Fruit fly (Drosophila melanogaster): ENCODE measurements around the gene ninaB.

The ninaB gene

DNA sequence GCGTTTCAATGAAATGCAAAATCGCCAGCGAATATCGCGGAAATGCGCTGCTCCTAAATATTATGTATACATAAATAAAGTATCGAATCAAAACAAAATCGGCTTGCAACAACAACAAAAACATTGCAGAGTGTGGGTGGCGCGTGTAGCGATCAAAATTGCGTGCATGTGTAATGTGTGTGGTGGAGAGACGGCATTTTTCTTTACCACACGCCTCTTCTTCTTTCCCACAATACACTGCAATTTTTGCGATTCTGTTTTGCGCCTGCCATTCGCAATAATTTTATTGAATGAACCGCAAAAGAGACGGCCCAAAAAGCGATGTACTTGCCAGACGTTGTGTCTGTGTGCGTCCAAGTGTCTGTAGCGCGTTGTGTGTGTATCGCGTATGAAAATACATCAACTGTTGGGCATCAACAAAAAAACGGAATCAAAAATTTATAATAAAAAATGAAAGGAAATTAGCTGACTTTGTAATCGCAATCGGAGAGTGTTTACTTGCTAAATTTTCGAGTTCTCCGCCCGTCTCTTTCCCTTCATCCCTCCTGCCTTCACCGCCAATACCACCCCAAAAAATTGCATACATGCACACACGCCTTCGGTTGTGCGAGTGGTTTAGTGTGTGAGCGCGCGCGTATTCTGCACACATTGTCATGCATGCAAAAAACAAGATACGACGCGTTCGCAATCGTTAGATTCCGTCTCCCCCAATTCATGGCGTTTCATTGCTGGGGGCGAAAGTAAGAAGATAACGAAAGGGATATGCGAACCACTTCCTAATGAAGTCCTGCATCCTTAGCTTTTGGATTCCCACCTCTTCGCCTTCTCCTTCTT is 15.6 kb upstream of the ninaB start:
- peak; percentile 23 for TF ChIP-seq CG12768 (GFP tag; optimal IDR thresholded peaks at IDR 0.05)
- no peak for TF ChIP-seq kay (GFP tag; ENCODE audit: borderline replicate concordance)
- TF ChIP-seq CG7045 (GFP tag; optimal IDR thresholded peaks at IDR 0.05): no peak
- no peak for TF ChIP-seq CG11617 (GFP tag; optimal IDR thresholded peaks at IDR 0.05)
- peak; percentile 94 for TF ChIP-seq tj (GFP tag; optimal IDR thresholded peaks at IDR 0.05)
- TF ChIP-seq CG33017 (tag; optimal IDR thresholded peaks at IDR 0.05): no peak
- TF ChIP-seq CG14711 (tag; optimal IDR thresholded peaks at IDR 0.05): no peak
- peak; percentile 54 for TF ChIP-seq Mnt (GFP tag; optimal IDR thresholded peaks at IDR 0.05)
- no peak for TF ChIP-seq bab1 (GFP tag; optimal IDR thresholded peaks at IDR 0.05)
- TF ChIP-seq cic (GFP tag; optimal IDR thresholded peaks at IDR 0.05): peak; percentile 81
- peak; percentile 18 for TF ChIP-seq pad (GFP tag; optimal IDR thresholded peaks at IDR 0.05)
- TF ChIP-seq CG1620 (GFP tag; optimal IDR thresholded peaks at IDR 0.05): no peak

DNA sequence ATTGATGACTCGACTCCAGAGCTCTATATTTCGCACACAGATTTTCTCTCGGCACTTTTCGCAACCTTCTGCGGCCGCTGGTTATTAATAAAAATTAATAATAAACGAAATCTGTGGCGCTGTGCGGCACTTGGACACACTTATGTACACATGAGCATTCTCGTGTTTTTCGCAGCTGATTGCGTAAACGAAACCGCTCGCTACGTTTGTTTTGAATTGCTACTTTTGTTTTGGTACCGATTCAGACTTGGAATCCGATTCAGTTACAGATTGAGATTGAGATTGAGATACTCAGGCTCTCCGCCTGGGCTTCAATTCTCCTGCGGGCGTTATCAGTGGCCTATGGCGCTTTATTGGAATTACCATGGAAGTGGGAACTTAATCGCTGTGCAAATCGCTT is 14.4 kb upstream of the ninaB start:
- TF ChIP-seq kay (GFP tag; ENCODE audit: borderline replicate concordance) (no peak), tj (GFP tag; optimal IDR thresholded peaks at IDR 0.05) (peak; percentile 76), Hr96 (GFP tag; optimal IDR thresholded peaks at IDR 0.05) (no peak), CG33017 (tag; optimal IDR thresholded peaks at IDR 0.05) (no peak), cic (GFP tag; optimal IDR thresholded peaks at IDR 0.05) (no peak), cnc (optimal IDR thresholded peaks at IDR 0.05) (no peak), CG12768 (GFP tag; optimal IDR thresholded peaks at IDR 0.05) (no peak), pad (GFP tag; optimal IDR thresholded peaks at IDR 0.05) (no peak)

DNA sequence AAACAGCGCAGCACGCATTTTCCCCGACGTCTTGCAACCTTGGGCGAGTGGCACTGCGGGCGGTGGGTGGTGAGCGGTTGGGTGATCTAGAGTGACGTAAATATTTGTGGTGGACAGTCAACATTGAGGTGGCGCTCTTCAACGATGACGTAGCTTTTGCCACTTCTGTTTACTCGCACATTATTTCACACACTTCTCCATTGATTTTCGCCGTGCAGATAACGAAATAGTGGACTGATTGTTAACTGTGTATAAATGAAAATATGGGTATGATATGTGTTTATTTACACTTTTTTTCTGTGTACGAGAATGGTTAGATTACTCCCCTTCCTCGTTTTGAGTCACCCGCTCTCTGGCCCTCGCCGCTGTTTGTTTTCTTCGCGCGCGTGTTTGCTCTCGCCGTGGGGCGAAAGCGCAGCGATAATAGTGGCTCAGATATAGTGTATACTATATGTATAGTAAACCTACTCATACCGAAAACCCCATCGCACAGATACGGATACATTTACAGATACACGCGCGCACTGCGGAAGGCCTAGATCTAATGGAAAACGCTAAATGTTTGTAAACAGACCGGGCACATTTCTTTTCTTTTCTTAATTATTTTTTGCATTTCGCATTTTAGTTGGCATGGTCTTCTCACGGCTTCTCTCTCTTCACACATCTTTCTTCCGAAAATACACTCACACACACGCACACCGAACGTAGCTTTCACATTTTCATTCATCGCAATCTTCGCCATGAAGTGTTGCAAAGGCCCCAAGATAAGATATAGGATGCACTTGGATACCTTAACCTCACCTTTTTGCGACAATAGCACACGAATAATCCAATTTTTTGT is 13.8 kb upstream of the ninaB start, which contains the start of gene omd:
TSS of gene omd (minus strand) at position 840 of the 841 bp plus-strand sequence.
- TF ChIP-seq cic (GFP tag; optimal IDR thresholded peaks at IDR 0.05): peak; percentile 100
- no peak for TF ChIP-seq bab1 (GFP tag; optimal IDR thresholded peaks at IDR 0.05)
- peak; percentile 77 for TF ChIP-seq CG7045 (GFP tag; optimal IDR thresholded peaks at IDR 0.05)
- TF ChIP-seq CG5204 (GFP tag; optimal IDR thresholded peaks at IDR 0.05): no peak
- TF ChIP-seq CG12768 (GFP tag; optimal IDR thresholded peaks at IDR 0.05): peak; percentile 84
- peak; percentile 65 for TF ChIP-seq CG11617 (GFP tag; optimal IDR thresholded peaks at IDR 0.05)
- no peak for TF ChIP-seq tj (GFP tag; optimal IDR thresholded peaks at IDR 0.05)
- TF ChIP-seq CG33017 (tag; optimal IDR thresholded peaks at IDR 0.05): peak; percentile 64
- TF ChIP-seq Crg-1 (GFP tag; optimal IDR thresholded peaks at IDR 0.05): peak; percentile 32
- TF ChIP-seq Mnt (GFP tag; optimal IDR thresholded peaks at IDR 0.05): peak; percentile 92
- TF ChIP-seq pad (GFP tag; optimal IDR thresholded peaks at IDR 0.05): peak; percentile 52
- TF ChIP-seq kay (GFP tag; ENCODE audit: borderline replicate concordance): peak; percentile 99
- TF ChIP-seq cnc (optimal IDR thresholded peaks at IDR 0.05): no peak
- peak; percentile 25 for TF ChIP-seq toe (GFP tag; optimal IDR thresholded peaks at IDR 0.05)
- peak; percentile 57 for TF ChIP-seq Hr96 (GFP tag; optimal IDR thresholded peaks at IDR 0.05)
- TF ChIP-seq CG1620 (GFP tag; optimal IDR thresholded peaks at IDR 0.05): peak; percentile 8
- TF ChIP-seq ovo (GFP tag; optimal IDR thresholded peaks at IDR 0.05): peak; percentile 70
- peak; percentile 30 for TF ChIP-seq Clk (GFP tag; optimal IDR thresholded peaks at IDR 0.05)
- no peak for TF ChIP-seq CG14711 (tag; optimal IDR thresholded peaks at IDR 0.05)
- TF ChIP-seq CG7101 (tag; optimal IDR thresholded peaks at IDR 0.05): peak; percentile 76

DNA sequence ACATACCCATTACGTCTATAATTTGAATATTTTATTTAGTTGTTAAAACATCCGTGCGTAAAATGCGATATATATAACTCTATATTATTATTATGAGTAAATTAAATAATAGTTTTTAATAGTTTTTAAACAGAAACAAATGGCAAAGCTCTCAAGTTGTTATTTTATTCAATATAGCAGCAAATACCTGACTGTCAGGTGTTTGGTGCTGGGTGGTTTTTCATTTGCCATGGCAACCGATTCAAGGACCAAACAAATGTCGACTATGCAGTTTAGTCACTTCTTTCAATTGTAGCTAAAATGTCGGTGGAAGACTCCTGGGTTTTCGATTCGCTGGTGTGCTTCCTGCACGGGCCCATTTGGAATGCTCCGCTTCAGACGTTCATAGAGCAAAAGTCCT is 6.6 kb upstream of the ninaB start, which contains the start of gene CG14367:
TSS of gene CG14367 (plus strand) at position 301 of the 400 bp plus-strand sequence.
- no peak for TF ChIP-seq CG14711 (tag; optimal IDR thresholded peaks at IDR 0.05)
- TF ChIP-seq Hr96 (GFP tag; optimal IDR thresholded peaks at IDR 0.05): no peak
- TF ChIP-seq pad (GFP tag; optimal IDR thresholded peaks at IDR 0.05): no peak
- no peak for TF ChIP-seq bab1 (GFP tag; optimal IDR thresholded peaks at IDR 0.05)
- TF ChIP-seq toe (GFP tag; optimal IDR thresholded peaks at IDR 0.05): no peak
- TF ChIP-seq CG5204 (GFP tag; optimal IDR thresholded peaks at IDR 0.05): no peak
- TF ChIP-seq CG1620 (GFP tag; optimal IDR thresholded peaks at IDR 0.05): no peak
- no peak for TF ChIP-seq cnc (optimal IDR thresholded peaks at IDR 0.05)
- no peak for TF ChIP-seq CG11617 (GFP tag; optimal IDR thresholded peaks at IDR 0.05)
- TF ChIP-seq CG7101 (tag; optimal IDR thresholded peaks at IDR 0.05): no peak
- no peak for TF ChIP-seq kay (GFP tag; ENCODE audit: borderline replicate concordance)
- no peak for TF ChIP-seq Clk (GFP tag; optimal IDR thresholded peaks at IDR 0.05)
- no peak for TF ChIP-seq CG7045 (GFP tag; optimal IDR thresholded peaks at IDR 0.05)
- no peak for TF ChIP-seq Mnt (GFP tag; optimal IDR thresholded peaks at IDR 0.05)
- no peak for TF ChIP-seq cic (GFP tag; optimal IDR thresholded peaks at IDR 0.05)
- TF ChIP-seq tj (GFP tag; optimal IDR thresholded peaks at IDR 0.05): no peak
- TF ChIP-seq Crg-1 (GFP tag; optimal IDR thresholded peaks at IDR 0.05): no peak
- no peak for TF ChIP-seq CG12768 (GFP tag; optimal IDR thresholded peaks at IDR 0.05)

DNA sequence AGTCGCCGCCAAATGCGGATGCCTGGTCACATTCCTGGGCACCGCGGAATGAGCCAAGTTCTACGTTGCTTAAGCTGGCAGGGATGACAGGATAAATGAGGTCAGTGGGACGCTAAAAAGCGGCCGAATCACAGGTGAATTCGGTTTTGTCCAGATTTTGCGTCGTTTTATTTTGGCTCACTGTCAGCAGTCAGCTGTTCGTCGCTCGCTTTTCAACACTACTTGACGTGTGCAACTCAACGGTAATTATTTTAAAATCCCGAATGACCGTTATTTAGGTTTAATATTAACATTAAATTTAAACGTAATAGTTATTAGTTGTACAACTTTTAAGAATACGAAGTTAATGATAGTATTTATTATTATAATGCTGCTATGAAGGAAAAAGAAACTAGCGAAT is 1.0 kb upstream of the ninaB start:
- TF ChIP-seq CG11617 (GFP tag; optimal IDR thresholded peaks at IDR 0.05) (no peak), bab1 (GFP tag; optimal IDR thresholded peaks at IDR 0.05) (peak; percentile 39), tj (GFP tag; optimal IDR thresholded peaks at IDR 0.05) (peak; percentile 9)

DNA sequence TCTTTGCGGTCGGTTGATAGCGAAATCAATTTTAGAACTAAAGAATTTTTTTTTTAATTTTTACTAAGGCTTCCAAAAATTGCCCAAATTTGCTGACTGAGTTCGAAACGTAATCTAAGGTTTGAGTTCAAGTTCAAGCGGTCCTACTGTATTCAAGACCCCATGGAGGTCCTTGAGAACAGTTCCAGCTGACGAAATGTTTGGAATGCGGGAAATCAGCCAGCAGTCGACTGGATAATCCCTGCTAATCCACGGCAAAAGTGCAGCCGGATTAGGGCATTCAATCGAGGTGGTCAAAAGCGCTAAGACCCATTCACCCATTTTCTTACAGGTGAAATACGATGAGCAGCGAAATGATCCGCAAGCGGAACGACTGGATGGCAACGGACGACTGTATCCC is 373 bp downstream of the ninaB start, which contains the start of gene f-cup:
TSS of gene f-cup (minus strand) at position 101 of the 400 bp plus-strand sequence.
- TF ChIP-seq cnc (optimal IDR thresholded peaks at IDR 0.05): no peak
